Worm (Caenorhabditis elegans) whole organism, young adult: Measurements from ENCODE around the gene F26F12.5.

ENCODE experiments used
- B0035.1 ChIP-seq: sonication (generic microtip); optimal IDR thresholded peaks from 2 replicates; lab custom pipeline; 2016; ENCODE audit warnings: missing genetic modification characterization, mild to moderate bottlenecking, missing compliant biosample characterization, missing genotype, missing genetic modification reagents
- B0336.3 ChIP-seq: fragments of 200-800 bp; sonication (Bioruptor generic); IDR thresholded peaks from 2 replicates; pipeline ENCODE4 v1.3.6; 2022; ENCODE audit warnings: missing genetic modification characterization, missing compliant biosample characterization
- F33H1.4 ChIP-seq: fragments of 200-800 bp; sonication (Bioruptor generic); IDR thresholded peaks from 2 replicates; pipeline ENCODE4 v1.3.6; 2022; ENCODE audit warnings: missing genetic modification reagents, missing genetic modification characterization, missing compliant biosample characterization
- F52B5.7 ChIP-seq: sonication (generic microtip); optimal IDR thresholded peaks from 2 replicates; lab custom pipeline; 2016; ENCODE audit warnings: mild to moderate bottlenecking, missing genetic modification characterization, missing compliant biosample characterization
- K11D2.4 ChIP-seq: fragments of 200-800 bp; sonication (Bioruptor generic); IDR thresholded peaks from 2 replicates; pipeline ENCODE4 v1.3.6; 2022; ENCODE audit warnings: missing genetic modification reagents, missing genetic modification characterization, missing compliant biosample characterization
- T07F8.4 ChIP-seq: sonication (generic microtip); optimal IDR thresholded peaks from 2 replicates; lab custom pipeline; 2016; ENCODE audit warnings: mild to moderate bottlenecking, missing genetic modification characterization, moderate library complexity, missing compliant biosample characterization
- T26A5.8 ChIP-seq: sonication (generic microtip); optimal IDR thresholded peaks from 2 replicates; lab custom pipeline; 2016; ENCODE audit warnings: missing genetic modification characterization, missing compliant biosample characterization
- atf-7 ChIP-seq: sonication (generic microtip); optimal IDR thresholded peaks from 2 replicates; lab custom pipeline; 2017; ENCODE audit warnings: mild to moderate bottlenecking, missing genetic modification characterization, missing compliant biosample characterization
- attf-5 ChIP-seq: fragments of 200-800 bp; sonication (Bioruptor generic); optimal IDR thresholded peaks from 2 replicates; lab custom pipeline; 2018; ENCODE audit warnings: mild to moderate bottlenecking, missing genetic modification characterization, missing compliant biosample characterization
- cebp-1 ChIP-seq, 2 experiments: fragments of 200-800 bp in 1 of 2; sonication (Bioruptor generic) in 1 of 2; sonication (generic microtip) in 1 of 2; IDR thresholded peaks in 1 of 2; optimal IDR thresholded peaks in 1 of 2; 2 replicates each; pipeline versions ENCODE4 v1.3.6 to Lab custom; 2017 to 2022; ENCODE audit warnings: missing compliant biosample characterization in 2 of 2, missing genetic modification characterization in 2 of 2, mild to moderate bottlenecking in 1 of 2, missing genetic modification reagents in 1 of 2, moderate library complexity in 1 of 2
- ceh-40 ChIP-seq: fragments of 200-800 bp; sonication (Bioruptor generic); IDR thresholded peaks from 2 replicates; pipeline ENCODE4 v1.3.6; 2022; ENCODE audit warnings: missing genetic modification characterization, missing compliant biosample characterization
- ceh-58 ChIP-seq: fragments of 200-800 bp; sonication (Bioruptor generic); IDR thresholded peaks from 2 replicates; pipeline ENCODE4 v1.3.6; 2022; ENCODE audit warnings: missing genetic modification characterization, missing compliant biosample characterization
- chd-7 ChIP-seq: sonication (generic microtip); optimal IDR thresholded peaks from 2 replicates; lab custom pipeline; 2016; ENCODE audit warnings: mild to moderate bottlenecking, missing genetic modification characterization, moderate library complexity, missing compliant biosample characterization
- die-1 ChIP-seq: sonication (generic microtip); optimal IDR thresholded peaks from 2 replicates; lab custom pipeline; 2016; ENCODE audit warnings: missing genotype, mild to moderate bottlenecking, missing genetic modification characterization, missing compliant biosample characterization
- dox-1 ChIP-seq: fragments of 200-800 bp; sonication (Bioruptor generic); IDR thresholded peaks from 2 replicates; pipeline ENCODE4 v1.3.6; 2022; ENCODE audit warnings: missing genetic modification reagents, missing genetic modification characterization, missing compliant biosample characterization
- efl-1 ChIP-seq: fragments of 150-350 bp; optimal IDR thresholded peaks from 2 replicates; lab custom pipeline; 2014; ENCODE audit warnings: missing biosample characterization, missing genetic modification reagents, missing genetic modification characterization
- egl-18 ChIP-seq: fragments of 200-800 bp; sonication (Bioruptor generic); IDR thresholded peaks from 2 replicates; pipeline ENCODE4 v1.3.6; 2022; ENCODE audit warnings: missing genetic modification reagents, missing genetic modification characterization, missing compliant biosample characterization
- fkh-3 ChIP-seq: sonication (generic microtip); optimal IDR thresholded peaks from 2 replicates; lab custom pipeline; 2016; ENCODE audit warnings: mild to moderate bottlenecking, missing genetic modification characterization, missing compliant biosample characterization
- gei-17 ChIP-seq: fragments of 200-800 bp; sonication (Bioruptor generic); optimal IDR thresholded peaks from 2 replicates; lab custom pipeline; 2018; ENCODE audit warnings: mild to moderate bottlenecking, missing genetic modification characterization, missing compliant biosample characterization
- him-1 ChIP-seq: sonication (generic microtip); optimal IDR thresholded peaks from 2 replicates; lab custom pipeline; 2016; ENCODE audit warnings: missing genotype, missing genetic modification reagents, missing genetic modification characterization, missing compliant biosample characterization
- hsf-1 ChIP-seq: fragments of 200-800 bp; sonication (Bioruptor generic); IDR thresholded peaks from 2 replicates; pipeline ENCODE4 v1.3.6; 2022; ENCODE audit warnings: missing genetic modification reagents, missing genetic modification characterization, missing compliant biosample characterization
- lag-1 ChIP-seq: fragments of 200-800 bp; sonication (Bioruptor generic); IDR thresholded peaks from 2 replicates; pipeline ENCODE4 v1.3.6; 2022; ENCODE audit warnings: missing genetic modification reagents, missing genetic modification characterization, missing compliant biosample characterization
- let-526 ChIP-seq: fragments of 200-800 bp; sonication (Bioruptor generic); IDR thresholded peaks from 2 replicates; pipeline ENCODE4 v1.3.6; 2022; ENCODE audit warnings: missing genetic modification reagents, missing genetic modification characterization, missing compliant biosample characterization
- let-607 ChIP-seq, 2 experiments: fragments of 200-800 bp in 1 of 2; sonication (Bioruptor generic) in 1 of 2; sonication (generic microtip) in 1 of 2; optimal IDR thresholded peaks; 2 replicates each; lab custom pipeline; 2016 to 2018; ENCODE audit warnings: mild to moderate bottlenecking in 2 of 2, missing compliant biosample characterization in 2 of 2, missing genetic modification characterization in 2 of 2, moderate library complexity in 2 of 2, missing genotype in 1 of 2
- lin-26 ChIP-seq: fragments of 200-800 bp; sonication (Bioruptor generic); IDR thresholded peaks from 2 replicates; pipeline ENCODE4 v1.3.6; 2022; ENCODE audit warnings: missing genetic modification reagents, missing genetic modification characterization, missing compliant biosample characterization
- lin-35 ChIP-seq, 3 experiments: fragments of 150-350 bp in 2 of 3; sonication (generic microtip) in 1 of 3; optimal IDR thresholded peaks; 2 replicates each; lab custom pipeline; 2014 to 2018; ENCODE audit warnings: missing biosample characterization in 3 of 3, missing genetic modification characterization in 3 of 3, missing genetic modification reagents in 3 of 3
- lin-40 ChIP-seq: sonication (generic microtip); optimal IDR thresholded peaks from 2 replicates; lab custom pipeline; 2016; ENCODE audit warnings: missing genetic modification characterization, mild to moderate bottlenecking, missing compliant biosample characterization, missing genotype, missing genetic modification reagents
- lin-54 ChIP-seq: fragments of 200-800 bp; sonication (Bioruptor generic); optimal IDR thresholded peaks from 2 replicates; lab custom pipeline; 2018; ENCODE audit warnings: mild to moderate bottlenecking, missing genetic modification characterization, missing compliant biosample characterization
- madf-8 ChIP-seq: fragments of 200-800 bp; sonication (Bioruptor generic); conservative IDR thresholded peaks from 2 replicates; pipeline ENCODE4 v1.3.6; 2022; ENCODE audit warnings: missing genetic modification reagents, missing genetic modification characterization, missing compliant biosample characterization
- mcd-1 ChIP-seq: fragments of 200-800 bp; sonication (Bioruptor generic); IDR thresholded peaks from 2 replicates; pipeline ENCODE4 v1.3.6; 2022; ENCODE audit warnings: missing genetic modification reagents, missing genetic modification characterization, missing compliant biosample characterization
- mel-28 ChIP-seq: sonication (generic microtip); optimal IDR thresholded peaks from 2 replicates; lab custom pipeline; 2016; ENCODE audit warnings: borderline replicate concordance, mild to moderate bottlenecking, missing genetic modification characterization, missing compliant biosample characterization
- mes-4 ChIP-seq: sonication (generic microtip); optimal IDR thresholded peaks from 2 replicates; lab custom pipeline; 2016; ENCODE audit warnings: missing genotype, missing genetic modification characterization, missing compliant biosample characterization
- mxl-1 ChIP-seq: sonication (generic microtip); optimal IDR thresholded peaks from 2 replicates; lab custom pipeline; 2016; ENCODE audit warnings: missing genetic modification characterization, missing compliant biosample characterization
- nhr-120 ChIP-seq: fragments of 200-800 bp; sonication (Bioruptor generic); IDR thresholded peaks from 2 replicates; pipeline ENCODE4 v1.3.6; 2022; ENCODE audit warnings: missing genetic modification characterization, missing compliant biosample characterization
- nhr-27 ChIP-seq: fragments of 200-800 bp; sonication (Bioruptor generic); optimal IDR thresholded peaks from 2 replicates; lab custom pipeline; 2018; ENCODE audit warnings: mild to moderate bottlenecking, missing genetic modification characterization, moderate library complexity, missing compliant biosample characterization
- nhr-80 ChIP-seq: sonication (generic microtip); optimal IDR thresholded peaks from 2 replicates; lab custom pipeline; 2016; ENCODE audit warnings: missing genetic modification characterization, missing compliant biosample characterization
- snpc-1.3 ChIP-seq: sonication (generic microtip); optimal IDR thresholded peaks from 2 replicates; lab custom pipeline; 2017; ENCODE audit warnings: missing genetic modification characterization, mild to moderate bottlenecking, missing compliant biosample characterization, antibody characterized with exemption, moderate library complexity, missing genotype, missing genetic modification reagents; ENCODE audit not compliant: insufficient read depth
- somi-1 ChIP-seq: fragments of 200-800 bp; sonication (Bioruptor generic); optimal IDR thresholded peaks from 2 replicates; lab custom pipeline; 2018; ENCODE audit warnings: mild to moderate bottlenecking, missing genetic modification characterization, missing compliant biosample characterization
- tlf-1 ChIP-seq: fragments of 200-800 bp; sonication (Bioruptor generic); optimal IDR thresholded peaks from 2 replicates; lab custom pipeline; 2018; ENCODE audit warnings: mild to moderate bottlenecking, missing genetic modification characterization, missing compliant biosample characterization
- unc-62 ChIP-seq: fragments of 150-350 bp; optimal IDR thresholded peaks from 2 replicates; lab custom pipeline; 2014; ENCODE audit warnings: missing biosample characterization, missing genetic modification reagents, missing genetic modification characterization
- zfh-2 ChIP-seq: fragments of 200-800 bp; sonication (Bioruptor generic); conservative IDR thresholded peaks from 2 replicates; pipeline ENCODE4 v1.3.6; 2022; ENCODE audit warnings: missing genetic modification reagents, missing genetic modification characterization, missing compliant biosample characterization
- ztf-25 ChIP-seq: fragments of 200-800 bp; sonication (Bioruptor generic); IDR thresholded peaks from 2 replicates; pipeline ENCODE4 v1.3.6; 2022; ENCODE audit warnings: missing genetic modification reagents, missing genetic modification characterization, missing compliant biosample characterization
- ztf-26 ChIP-seq: sonication (generic microtip); optimal IDR thresholded peaks from 2 replicates; lab custom pipeline; 2017; ENCODE audit warnings: missing genetic modification characterization, missing compliant biosample characterization
- ztf-28 ChIP-seq: fragments of 200-800 bp; sonication (Bioruptor generic); IDR thresholded peaks from 2 replicates; pipeline ENCODE4 v1.3.6; 2022; ENCODE audit warnings: missing genetic modification reagents, missing genetic modification characterization, missing compliant biosample characterization
- ztf-6 ChIP-seq: fragments of 200-800 bp; sonication (Bioruptor generic); IDR thresholded peaks from 2 replicates; pipeline ENCODE4 v1.3.6; 2022; ENCODE audit warnings: missing genetic modification reagents, missing genetic modification characterization, missing compliant biosample characterization

F26F12.5 gene

ce11 chrV:5822968-5823367 lies 42.0 kb downstream of the F26F12.5 start (continued):
- TF ChIP-seq lag-1 (GFP tag; lab: Robert Waterston, UW): no peak
- no peak for TF ChIP-seq B0336.3 (GFP tag; lab: Robert Waterston, UW)
- TF ChIP-seq ztf-6 (GFP tag; lab: Robert Waterston, UW): no peak
- peak; percentile 62 for TF ChIP-seq ztf-26 (tag; lab: Kevin White, UChicago)
- TF ChIP-seq attf-5 (GFP tag; lab: Kevin White, UChicago): no peak
- TF ChIP-seq tlf-1 (GFP tag; lab: Kevin White, UChicago): no peak
- no peak for TF ChIP-seq fkh-3 (tag; lab: Kevin White, UChicago)
- no peak for TF ChIP-seq T26A5.8 (tag; lab: Kevin White, UChicago)
- no peak for TF ChIP-seq mel-28 (tag; lab: Kevin White, UChicago)
- TF ChIP-seq zfh-2 (GFP tag; lab: Robert Waterston, UW): no peak
- no peak for TF ChIP-seq madf-8 (GFP tag; lab: Robert Waterston, UW)
- no peak for TF ChIP-seq hsf-1 (GFP tag; lab: Robert Waterston, UW)
- TF ChIP-seq lin-40 (tag; lab: Kevin White, UChicago): peak; percentile 70
- no peak for TF ChIP-seq ceh-40 (GFP tag; lab: Robert Waterston, UW)
- TF ChIP-seq F33H1.4 (GFP tag; lab: Robert Waterston, UW): no peak
- peak; percentile 61; the same call in 1 of the 2 replicates for TF ChIP-seq cebp-1 (GFP tag; IDR thresholded peaks at IDR 0.05; lab: Robert Waterston, UW)
- peak; percentile 87 for TF ChIP-seq cebp-1 (tag; optimal IDR thresholded peaks at IDR 0.05; lab: Kevin White, UChicago)
- TF ChIP-seq mes-4 (tag; lab: Kevin White, UChicago): no peak
- TF ChIP-seq let-607 (tag; optimal IDR thresholded peaks at IDR 0.05; lab: Kevin White, UChicago): no peak
- no peak for TF ChIP-seq efl-1 (GFP tag; lab: Kevin White, UChicago)
- TF ChIP-seq nhr-80 (tag; lab: Kevin White, UChicago): peak; percentile 85
- TF ChIP-seq T07F8.4 (tag; lab: Kevin White, UChicago): no peak
- TF ChIP-seq lin-54 (GFP tag; lab: Kevin White, UChicago): no peak
- TF ChIP-seq B0035.1 (tag; lab: Kevin White, UChicago): no peak
- TF ChIP-seq unc-62 (GFP tag; lab: Kevin White, UChicago): no peak
- TF ChIP-seq K11D2.4 (GFP tag; lab: Robert Waterston, UW): 0 out of 2 replicates have a peak, but pooled peaks have one; percentile 32
- no peak for TF ChIP-seq let-526
- no peak for TF ChIP-seq ztf-25
- peak; percentile 14 for TF ChIP-seq die-1 (tag; lab: Kevin White, UChicago)
- TF ChIP-seq snpc-1.3: no peak
- 0 out of 2 replicates have a peak, but pooled peaks have one; percentile 16 for TF ChIP-seq dox-1 (GFP tag; lab: Robert Waterston, UW)

- TF ChIP-seq atf-7 (tag; lab: Kevin White, UChicago): peak; percentile 56
- peak; percentile 93 for TF ChIP-seq nhr-80 (tag; lab: Kevin White, UChicago)
- no peak for TF ChIP-seq T07F8.4 (tag; lab: Kevin White, UChicago)
- TF ChIP-seq him-1 (tag; lab: Kevin White, UChicago): no peak
Measured at ce11 chrV:5821451-5822143, 43.4 kb downstream of the F26F12.5 start.

- no peak for TF ChIP-seq ztf-25
- TF ChIP-seq mxl-1 (tag; lab: Kevin White, UChicago): no peak
- TF ChIP-seq somi-1 (GFP tag; lab: Kevin White, UChicago): no peak
- no peak for TF ChIP-seq mcd-1
- no peak for TF ChIP-seq egl-18 (GFP tag; lab: Robert Waterston, UW)
- TF ChIP-seq lin-35 (GFP tag; optimal IDR thresholded peaks at IDR 0.05; lab: Kevin White, UChicago): no peak
- TF ChIP-seq dox-1 (GFP tag; lab: Robert Waterston, UW): no peak
- TF ChIP-seq chd-7 (tag; lab: Kevin White, UChicago): no peak
- no peak for TF ChIP-seq mel-28 (tag; lab: Kevin White, UChicago)
- TF ChIP-seq nhr-27: no peak
- TF ChIP-seq ceh-58 (GFP tag; lab: Robert Waterston, UW): no peak
- TF ChIP-seq nhr-120 (GFP tag; lab: Robert Waterston, UW): no peak
- TF ChIP-seq gei-17: no peak
- no peak for TF ChIP-seq F52B5.7 (tag; lab: Kevin White, UChicago)
- no peak for TF ChIP-seq let-526
- no peak for TF ChIP-seq lin-26 (GFP tag; lab: Robert Waterston, UW)
- no peak for TF ChIP-seq ztf-28 (GFP tag; lab: Robert Waterston, UW)
Measured at ce11 chrV:5820401-5820800, 44.6 kb downstream of the F26F12.5 start.
